Fruit fly (Drosophila melanogaster) ovary, adult (tissue): ENCODE data around the gene Ssb-c31a.

Experiments used
- CG17801 ChIP-seq: fragments of 200-800 bp; optimal IDR thresholded peaks from 2 replicates; lab custom pipeline; 2019; ENCODE audit warnings: missing biosample characterization, mild to moderate bottlenecking, missing genetic modification characterization, moderate library complexity; ENCODE audit not compliant: partially characterized antibody

Gene Ssb-c31a

dm6 chr2L:8198757-8199156 is 12.4 kb upstream of the Ssb-c31a start, which contains the start of gene PGAP5:
TSS of gene PGAP5 (plus strand) at chr2L:8198882.
- TF ChIP-seq CG17801, result peak; percentile 45

dm6 chr2L:8202569-8202968 is 8.6 kb upstream of the Ssb-c31a start:
- TF ChIP-seq CG17801, result no peak

dm6 chr2L:8203748-8204147 is 7.4 kb upstream of the Ssb-c31a start:
- TF ChIP-seq CG17801, result peak; percentile 61

- TF ChIP-seq CG17801, result no peak
Observed at dm6 chr2L:8204366-8204765, 6.8 kb upstream of the Ssb-c31a start.

dm6 chr2L:8204996-8205567 is 6.1 kb upstream of the Ssb-c31a start, which contains the start of gene SLC5A11:
TSS of gene SLC5A11 (minus strand) at chr2L:8205132.
- peak; percentile 100 for TF ChIP-seq CG17801

dm6 chr2L:8205871-8206270 is 5.3 kb upstream of the Ssb-c31a start, which contains the start of gene CG8419:
TSS of gene CG8419 (plus strand) at chr2L:8206171.
- TF ChIP-seq CG17801, result no peak

dm6 chr2L:8209362-8209761 is 1.8 kb upstream of the Ssb-c31a start:
- TF ChIP-seq CG17801, result no peak

dm6 chr2L:8210468-8210867 is 679 bp upstream of the Ssb-c31a start:
- no peak for TF ChIP-seq CG17801

- TF ChIP-seq CG17801, result peak; percentile 98
Observed at dm6 chr2L:8212666-8213270, 1.6 kb downstream of the Ssb-c31a start, which contains the start of the genes CG8372 and CG8360. TSS of gene CG8372 (minus strand) at chr2L:8212902. TSS of gene CG8360 (plus strand) at chr2L:8212959.

dm6 chr2L:8213987-8214386 is 2.8 kb downstream of the Ssb-c31a start, which contains the start of gene CG8353:
TSS of gene CG8353 (plus strand) at chr2L:8214045.
- TF ChIP-seq CG17801, result no peak

dm6 chr2L:8215259-8215929 is 4.2 kb downstream of the Ssb-c31a start, which contains the start of gene CG8349:
TSS of gene CG8349 (plus strand) at chr2L:8215915.
- TF ChIP-seq CG17801, result no peak

dm6 chr2L:8217917-8218316 is 6.8 kb downstream of the Ssb-c31a start, which contains the start of gene CG8292:
TSS of gene CG8292 (minus strand) at chr2L:8218017.
- TF ChIP-seq CG17801, result no peak

dm6 chr2L:8220393-8220934 is 9.3 kb downstream of the Ssb-c31a start, which contains the start of gene Snx6:
TSS of gene Snx6 (minus strand) at chr2L:8220741.
- TF ChIP-seq CG17801, result no peak

- no peak for TF ChIP-seq CG17801
Observed at dm6 chr2L:8229134-8229533, 18.0 kb downstream of the Ssb-c31a start.

- peak; percentile 28 for TF ChIP-seq CG17801
Observed at dm6 chr2L:8229628-8230027, 18.5 kb downstream of the Ssb-c31a start.

dm6 chr2L:8230255-8230654 is 19.1 kb downstream of the Ssb-c31a start:
- no peak for TF ChIP-seq CG17801

dm6 chr2L:8232389-8232788 is 21.2 kb downstream of the Ssb-c31a start:
- no peak for TF ChIP-seq CG17801
